Fruit fly (Drosophila melanogaster) whole organism, wandering third instar larva: ENCODE measurements around the gene CG14913.
A peak's percentile ranks its signal among the peaks of the same experiment; 100 is the strongest.

Experiments used
- Abd-B ChIP-seq: fragments of >200 bp; optimal IDR thresholded peaks from 2 replicates; lab custom pipeline; 2017; ENCODE audit warnings: missing biosample characterization, missing genetic modification characterization
- CG9705 ChIP-seq: fragments of 200-800 bp; sonication (Bioruptor generic); optimal IDR thresholded peaks from 2 replicates; lab custom pipeline; 2018; ENCODE audit warnings: missing biosample characterization, mild to moderate bottlenecking, missing genetic modification characterization
- Dfd ChIP-seq: fragments of >200 bp; optimal IDR thresholded peaks from 2 replicates; lab custom pipeline; 2017; ENCODE audit warnings: missing biosample characterization, missing genetic modification characterization
- Dif ChIP-seq: fragments of 200-275, 200-300 bp; sonication (Bioruptor generic); optimal IDR thresholded peaks from 2 replicates; lab custom pipeline; 2018; ENCODE audit warnings: missing biosample characterization, missing genetic modification characterization; ENCODE audit not compliant: partially characterized antibody
- GATAd ChIP-seq: sonication (Bioruptor generic); optimal IDR thresholded peaks from 2 replicates; lab custom pipeline; 2016; ENCODE audit warnings: missing biosample characterization, missing genetic modification characterization
- HLH106 ChIP-seq: fragments of 200-800 bp; optimal IDR thresholded peaks from 3 replicates; lab custom pipeline; 2019; ENCODE audit warnings: missing biosample characterization, mild to moderate bottlenecking, missing genetic modification characterization, moderate library complexity
- Hnf4 ChIP-seq: fragments of 200-800 bp; sonication (Bioruptor generic); optimal IDR thresholded peaks from 2 replicates; lab custom pipeline; 2016; ENCODE audit warnings: missing biosample characterization, mild to moderate bottlenecking, missing genetic modification characterization
- Hr78 ChIP-seq: fragments of >200 bp; optimal IDR thresholded peaks from 2 replicates; lab custom pipeline; 2017; ENCODE audit warnings: missing biosample characterization, missing genetic modification characterization
- Hr83 ChIP-seq: fragments of 200-300 bp; sonication (Bioruptor generic); optimal IDR thresholded peaks from 2 replicates; lab custom pipeline; 2016; ENCODE audit warnings: missing biosample characterization, mild to moderate bottlenecking, missing genetic modification characterization, moderate library complexity; ENCODE audit not compliant: poor library complexity, severe bottlenecking
- Jra ChIP-seq: sonication (Bioruptor generic); optimal IDR thresholded peaks from 2 replicates; lab custom pipeline; 2016; ENCODE audit warnings: missing biosample characterization, missing genetic modification characterization
- Mio ChIP-seq: sonication (Bioruptor generic); optimal IDR thresholded peaks from 2 replicates; lab custom pipeline; 2016; ENCODE audit warnings: missing biosample characterization, missing genetic modification characterization
- Myc ChIP-seq: fragments of >200 bp; optimal IDR thresholded peaks from 2 replicates; lab custom pipeline; 2017
- N ChIP-seq: fragments of >200 bp; optimal IDR thresholded peaks from 2 replicates; lab custom pipeline; 2018; ENCODE audit warnings: missing biosample characterization, missing external identifiers, missing genetic modification characterization
- OdsH ChIP-seq: fragments of 200-800 bp; sonication (Bioruptor generic); optimal IDR thresholded peaks from 2 replicates; lab custom pipeline; 2016; ENCODE audit warnings: missing biosample characterization, mild to moderate bottlenecking, missing genetic modification characterization
- Rel ChIP-seq, 2 experiments: fragments of 200-800 bp; sonication (Bioruptor generic) in 1 of 2; optimal IDR thresholded peaks; 2 replicates in 1 of 2; 3 replicates in 1 of 2; lab custom pipeline; 2016 to 2019; ENCODE audit warnings: mild to moderate bottlenecking in 2 of 2, missing biosample characterization in 2 of 2, missing genetic modification characterization in 2 of 2, moderate library complexity in 1 of 2
- Sp1 ChIP-seq: fragments of 200-800 bp; sonication (Bioruptor generic); optimal IDR thresholded peaks from 3 replicates; lab custom pipeline; 2019; ENCODE audit warnings: missing biosample characterization, mild to moderate bottlenecking, missing genetic modification characterization, moderate library complexity
- Vsx2 ChIP-seq: fragments of 200-300, 225-300 bp; sonication (Bioruptor generic); optimal IDR thresholded peaks from 2 replicates; lab custom pipeline; 2018; ENCODE audit warnings: missing biosample characterization, missing genetic modification characterization; ENCODE audit not compliant: partially characterized antibody
- brk ChIP-seq: fragments of 200-800 bp; sonication (Bioruptor generic); optimal IDR thresholded peaks from 2 replicates; lab custom pipeline; 2016; ENCODE audit warnings: missing biosample characterization, mild to moderate bottlenecking, missing genetic modification characterization
- dl ChIP-seq, 2 experiments: fragments of 175-275, 200-275 bp in 1 of 2; fragments of 200-275 bp in 1 of 2; sonication (Bioruptor generic); optimal IDR thresholded peaks; lab custom pipeline; 2018; ENCODE audit warnings: mild to moderate bottlenecking in 2 of 2, missing biosample characterization in 2 of 2, missing genetic modification characterization in 2 of 2, moderate library complexity in 2 of 2; ENCODE audit not compliant: partially characterized antibody in 2 of 2, insufficient read depth in 1 of 2
- dmrt93B ChIP-seq: fragments of 200-800 bp; sonication (Bioruptor generic); optimal IDR thresholded peaks from 2 replicates; lab custom pipeline; 2018; ENCODE audit warnings: missing biosample characterization, mild to moderate bottlenecking, missing genetic modification characterization
- dsf ChIP-seq: sonication (Bioruptor generic); optimal IDR thresholded peaks from 2 replicates; lab custom pipeline; 2016; ENCODE audit warnings: missing biosample characterization, missing genetic modification characterization, borderline replicate concordance
- ey ChIP-seq: fragments of 200-800 bp; sonication (Bioruptor generic); optimal IDR thresholded peaks from 2 replicates; lab custom pipeline; 2016; ENCODE audit warnings: missing biosample characterization, missing genetic modification characterization
- foxo ChIP-seq, 2 experiments: fragments of 200-800 bp; sonication (Bioruptor generic); optimal IDR thresholded peaks; 2 replicates in 1 of 2; 3 replicates in 1 of 2; lab custom pipeline; 2016 to 2017; ENCODE audit warnings: missing biosample characterization in 2 of 2, missing genetic modification characterization in 2 of 2
- fru ChIP-seq: fragments of 200-800 bp; sonication (Bioruptor generic); optimal IDR thresholded peaks from 3 replicates; lab custom pipeline; 2016; ENCODE audit warnings: missing biosample characterization, mild to moderate bottlenecking, missing genetic modification characterization
- h ChIP-seq: fragments of 200-800 bp; sonication (Bioruptor generic); optimal IDR thresholded peaks from 3 replicates; lab custom pipeline; 2016; ENCODE audit warnings: missing biosample characterization, mild to moderate bottlenecking, missing genetic modification characterization
- jim ChIP-seq: fragments of 175-275, 200-325 bp; sonication (Bioruptor generic); optimal IDR thresholded peaks from 2 replicates; lab custom pipeline; 2016; ENCODE audit warnings: missing biosample characterization, mild to moderate bottlenecking, missing genetic modification characterization
- lola ChIP-seq: fragments of >200 bp; optimal IDR thresholded peaks from 2 replicates; lab custom pipeline; 2017; ENCODE audit warnings: missing biosample characterization, missing genetic modification characterization
- pan ChIP-seq: fragments of >200 bp; optimal IDR thresholded peaks from 2 replicates; lab custom pipeline; 2017
- psq ChIP-seq: fragments of 200-800 bp; sonication (Bioruptor generic); optimal IDR thresholded peaks from 3 replicates; lab custom pipeline; 2017; ENCODE audit warnings: missing biosample characterization, mild to moderate bottlenecking, missing genetic modification characterization, moderate library complexity
- rgr ChIP-seq: fragments of 200-800 bp; sonication (Bioruptor generic); optimal IDR thresholded peaks from 3 replicates; lab custom pipeline; 2016; ENCODE audit warnings: missing biosample characterization, mild to moderate bottlenecking, missing genetic modification characterization
- sv ChIP-seq: fragments of 200-800 bp; sonication (Bioruptor generic); optimal IDR thresholded peaks from 3 replicates; lab custom pipeline; 2016; ENCODE audit warnings: missing biosample characterization, missing genetic modification characterization
- usp ChIP-seq: fragments of >200 bp; optimal IDR thresholded peaks from 2 replicates; lab custom pipeline; 2017; ENCODE audit warnings: missing biosample characterization, missing genetic modification characterization
- woc ChIP-seq: sonication (Bioruptor generic); optimal IDR thresholded peaks from 2 replicates; lab custom pipeline; 2016; ENCODE audit warnings: missing biosample characterization, mild to moderate bottlenecking, missing genetic modification characterization

CG14913 gene

dm6 chr2L:11016695-11017094, at the start of gene CG14913:
CG14913 (plus strand) TSS chr2L:11016995.
- no peak for TF ChIP-seq jim (GFP tag; lab: Kevin White, UChicago)
- TF ChIP-seq GATAd (GFP tag; lab: Kevin White, UChicago), result no peak
- no peak for TF ChIP-seq CG9705 (GFP tag; lab: Kevin White, UChicago)
- no peak for TF ChIP-seq sv (GFP tag; lab: Kevin White, UChicago)
- TF ChIP-seq ey, result no peak
- TF ChIP-seq dl (GFP tag; optimal IDR thresholded peaks at IDR 0.05; lab: Kevin White, UChicago; ENCODE audit: insufficient read depth in 1 of 2, partially characterized antibody in 2 of 2), result no peak
- TF ChIP-seq Myc, result no peak
- TF ChIP-seq Jra, result no peak
- no peak for TF ChIP-seq woc (GFP tag; lab: Kevin White, UChicago)
- TF ChIP-seq Dfd (GFP tag; lab: Kevin White, UChicago), result no peak
- no peak for TF ChIP-seq Hnf4 (GFP tag; lab: Kevin White, UChicago)
- no peak for TF ChIP-seq lola (GFP tag; lab: Kevin White, UChicago)
- TF ChIP-seq pan (lab: Kevin White, UChicago), result no peak
- no peak for TF ChIP-seq Hr78 (GFP tag; lab: Kevin White, UChicago)
- no peak for TF ChIP-seq N
- no peak for TF ChIP-seq dmrt93B (GFP tag; lab: Kevin White, UChicago)
- TF ChIP-seq OdsH (GFP tag; lab: Kevin White, UChicago), result no peak
- no peak for TF ChIP-seq Dif
- no peak for TF ChIP-seq foxo (GFP tag; optimal IDR thresholded peaks at IDR 0.05; lab: Kevin White, UChicago)
- no peak for TF ChIP-seq brk (GFP tag; lab: Kevin White, UChicago)

dm6 chr2L:10967257-10968008, 49.4 kb upstream of the CG14913 start:
- TF ChIP-seq Sp1 (GFP tag; lab: Kevin White, UChicago), result peak; percentile 10
- no peak for TF ChIP-seq dsf (GFP tag; lab: Kevin White, UChicago)
- no peak for TF ChIP-seq dmrt93B (GFP tag; lab: Kevin White, UChicago)
- TF ChIP-seq OdsH (GFP tag; lab: Kevin White, UChicago), result peak; percentile 30
- TF ChIP-seq psq (GFP tag; lab: Kevin White, UChicago), result peak; percentile 44
- no peak for TF ChIP-seq pan (lab: Kevin White, UChicago)
- TF ChIP-seq woc (GFP tag; lab: Kevin White, UChicago), result peak; percentile 62
- TF ChIP-seq Hnf4 (GFP tag; lab: Kevin White, UChicago), result peak; percentile 16
- TF ChIP-seq foxo (GFP tag; optimal IDR thresholded peaks at IDR 0.05; lab: Kevin White, UChicago), result peak in 1 of 2 experiments; percentile 27
- no peak for TF ChIP-seq Rel (GFP tag; optimal IDR thresholded peaks at IDR 0.05; lab: Kevin White, UChicago)
- peak; percentile 51 for TF ChIP-seq Rel (tag; optimal IDR thresholded peaks at IDR 0.05; lab: Kevin White, UChicago)
- TF ChIP-seq dl (GFP tag; optimal IDR thresholded peaks at IDR 0.05; lab: Kevin White, UChicago; ENCODE audit: insufficient read depth in 1 of 2, partially characterized antibody in 2 of 2), result peak; percentile 18 to 64
- no peak for TF ChIP-seq Abd-B
- no peak for TF ChIP-seq Vsx2 (GFP tag; lab: Kevin White, UChicago)
- TF ChIP-seq rgr (GFP tag; lab: Kevin White, UChicago), result peak; percentile 44
- no peak for TF ChIP-seq usp
- no peak for TF ChIP-seq Myc
- TF ChIP-seq CG9705 (GFP tag; lab: Kevin White, UChicago), result no peak
- no peak for TF ChIP-seq brk (GFP tag; lab: Kevin White, UChicago)
- TF ChIP-seq HLH106 (tag; lab: Kevin White, UChicago), result peak; percentile 41
- TF ChIP-seq Dfd (GFP tag; lab: Kevin White, UChicago), result no peak
- TF ChIP-seq ey, result no peak
- no peak for TF ChIP-seq Hr78 (GFP tag; lab: Kevin White, UChicago)
- peak; percentile 36 for TF ChIP-seq fru
- no peak for TF ChIP-seq lola (GFP tag; lab: Kevin White, UChicago)
- peak; percentile 47 for TF ChIP-seq h (GFP tag; lab: Kevin White, UChicago)
- peak; percentile 80 for TF ChIP-seq Dif
- TF ChIP-seq, all 38 proteins: peak for 13

dm6 chr2L:10968009-10968383, 48.8 kb upstream of the CG14913 start:
- TF ChIP-seq Hr83 (no peak), psq (GFP tag; lab: Kevin White, UChicago) (no peak), Hr78 (GFP tag; lab: Kevin White, UChicago) (no peak), woc (GFP tag; lab: Kevin White, UChicago) (no peak), lola (GFP tag; lab: Kevin White, UChicago) (no peak), foxo (GFP tag; optimal IDR thresholded peaks at IDR 0.05; lab: Kevin White, UChicago) (no peak), Mio (no peak), Rel (GFP tag; optimal IDR thresholded peaks at IDR 0.05; lab: Kevin White, UChicago) (no peak), Rel (tag; optimal IDR thresholded peaks at IDR 0.05; lab: Kevin White, UChicago) (no peak)
